Worm (Caenorhabditis elegans) whole organism, L3 larva: ENCODE results near the gene T26H5.8.

Experiments used
- aly-2 ChIP-seq: fragments of 150-350 bp; optimal IDR thresholded peaks from 2 replicates; lab custom pipeline; 2014; ENCODE audit warnings: missing biosample characterization, missing genetic modification characterization
- ama-1 ChIP-seq: fragments of 150-350 bp; optimal IDR thresholded peaks from 2 replicates; lab custom pipeline; 2018
- nhr-23 ChIP-seq: fragments of 150-350 bp; optimal IDR thresholded peaks from 2 replicates; lab custom pipeline; 2014; ENCODE audit warnings: missing biosample characterization, missing genetic modification reagents, missing genetic modification characterization
- ztf-11 ChIP-seq: fragments of 150-350 bp; optimal IDR thresholded peaks from 2 replicates; lab custom pipeline; 2014; ENCODE audit warnings: missing biosample characterization, missing genetic modification characterization

- no peak for TF ChIP-seq aly-2 (tag; lab: Kevin White, UChicago)
- TF ChIP-seq nhr-23 (tag; lab: Kevin White, UChicago): no peak
- no peak for TF ChIP-seq ama-1
- no peak for TF ChIP-seq ztf-11
These were observed 11.7 kb upstream of the T26H5.8 start, which contains the start of gene T26H5.11 for ce11 chrV:15444188-15444587.
